Worm (Caenorhabditis elegans): Measurements from ENCODE around the gene rpn-9.

DNA sequence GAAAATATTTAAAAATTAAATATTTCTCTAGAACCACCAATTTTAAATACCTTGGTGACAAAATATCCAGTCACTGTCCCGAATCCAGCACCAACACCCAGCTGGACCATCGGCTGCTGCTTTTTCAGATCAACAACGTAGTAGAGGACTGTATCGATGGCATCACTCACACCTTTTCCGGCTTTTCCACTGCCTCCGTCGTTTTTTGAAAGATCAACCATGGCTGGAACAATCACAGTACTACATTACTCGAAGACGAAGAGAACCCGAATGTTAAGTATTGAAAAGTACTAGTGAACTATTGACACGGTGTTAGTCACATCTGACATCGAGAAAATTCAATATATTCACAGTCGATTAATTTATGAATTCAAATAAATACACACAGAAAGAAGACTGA is 1.6 kb downstream of the rpn-9 start, which contains the start of gene fndc-1:
- TF ChIP-seq W03F9.2 (tag; optimal IDR thresholded peaks at IDR 0.05) (no peak), him-1 (tag; optimal IDR thresholded peaks at IDR 0.05) (no peak)
